Worm (Caenorhabditis elegans) whole organism, L2 larva: ENCODE measurements around the gene fbxb-37.

Experiments
- ZK546.5 ChIP-seq: sonication (generic microtip); optimal IDR thresholded peaks from 2 replicates; lab custom pipeline; 2017; ENCODE audit warnings: missing biosample characterization, missing genetic modification characterization
- blmp-1 ChIP-seq: sonication (generic microtip); optimal IDR thresholded peaks from 2 replicates; lab custom pipeline; 2017; ENCODE audit warnings: missing genetic modification characterization, mild to moderate bottlenecking, missing compliant biosample characterization, antibody characterized with exemption, moderate library complexity; ENCODE audit not compliant: insufficient read depth
- ceh-82 ChIP-seq: fragments of 150-350 bp; optimal IDR thresholded peaks from 2 replicates; lab custom pipeline; 2014; ENCODE audit warnings: missing biosample characterization, missing genetic modification characterization

- no peak for TF ChIP-seq ZK546.5 (tag; lab: Kevin White, UChicago)
- TF ChIP-seq blmp-1 (tag; lab: Kevin White, UChicago), result no peak
- no peak for TF ChIP-seq ceh-82
These were observed 1.4 kb upstream of the fbxb-37 start, which contains the start of gene T16A1.2 for ce11 chrII:2094924-2095650.
